Fruit fly (Drosophila melanogaster) whole organism, prepupa: Measurements from ENCODE around the gene SPARC.

Source experiments
- CG10631 ChIP-seq: fragments of 200-800 bp; sonication (Bioruptor generic); optimal IDR thresholded peaks from 2 replicates; lab custom pipeline; 2016; ENCODE audit warnings: missing biosample characterization, missing genetic modification characterization
- CG10669 ChIP-seq: fragments of 200-800 bp; sonication (Bioruptor generic); optimal IDR thresholded peaks from 3 replicates; lab custom pipeline; 2018; ENCODE audit warnings: missing biosample characterization, mild to moderate bottlenecking, missing genetic modification characterization, moderate library complexity
- CG11294 ChIP-seq: fragments of 200-800 bp; sonication (Bioruptor generic); IDR thresholded peaks from 2 replicates; pipeline ENCODE4 v1.3.6; 2022; ENCODE audit warnings: missing biosample characterization, missing genetic modification characterization
- CG11762 ChIP-seq: fragments of 200-800 bp; sonication (Bioruptor generic); optimal IDR thresholded peaks from 3 replicates; lab custom pipeline; 2016; ENCODE audit warnings: missing biosample characterization, missing genetic modification characterization; ENCODE audit not compliant: insufficient read depth
- CG11902 ChIP-seq: fragments of 200-800 bp; sonication (Bioruptor generic); optimal IDR thresholded peaks from 3 replicates; lab custom pipeline; 2016; ENCODE audit warnings: missing biosample characterization, missing genetic modification characterization
- CG15336 ChIP-seq: fragments of 200-800 bp; sonication (Bioruptor generic); IDR thresholded peaks from 2 replicates; pipeline ENCODE4 v1.3.6; 2022; ENCODE audit warnings: missing biosample characterization, missing genetic modification characterization
- CG1621 ChIP-seq: fragments of 200-800 bp; sonication (Bioruptor generic); optimal IDR thresholded peaks from 3 replicates; lab custom pipeline; 2018; ENCODE audit warnings: missing biosample characterization, mild to moderate bottlenecking, missing genetic modification characterization
- CG16779 ChIP-seq: fragments of 200-800 bp; sonication (Bioruptor generic); optimal IDR thresholded peaks from 3 replicates; lab custom pipeline; 2017; ENCODE audit warnings: missing biosample characterization, mild to moderate bottlenecking, missing genetic modification characterization
- CG31627 ChIP-seq: fragments of 200-800 bp; sonication (Bioruptor generic); optimal IDR thresholded peaks from 3 replicates; lab custom pipeline; 2016; ENCODE audit warnings: missing biosample characterization, missing genetic modification characterization
- CG32006 ChIP-seq: fragments of 200-800 bp; sonication (Bioruptor generic); optimal IDR thresholded peaks from 3 replicates; lab custom pipeline; 2017; ENCODE audit warnings: missing biosample characterization, mild to moderate bottlenecking, missing genetic modification characterization
- CG34406 ChIP-seq: fragments of 200-800 bp; sonication (Bioruptor generic); optimal IDR thresholded peaks from 3 replicates; lab custom pipeline; 2016; ENCODE audit warnings: missing biosample characterization, missing genetic modification characterization
- CG3919 ChIP-seq: fragments of 200-800 bp; sonication (Bioruptor generic); optimal IDR thresholded peaks from 3 replicates; lab custom pipeline; 2016; ENCODE audit warnings: missing biosample characterization, missing genetic modification characterization
- CG4318 ChIP-seq: fragments of 200-800 bp; sonication (Bioruptor generic); optimal IDR thresholded peaks from 3 replicates; lab custom pipeline; 2017; ENCODE audit warnings: missing biosample characterization, mild to moderate bottlenecking, missing genetic modification characterization
- CG6276 ChIP-seq: fragments of 200-800 bp; sonication (Bioruptor generic); optimal IDR thresholded peaks from 2 replicates; lab custom pipeline; 2017; ENCODE audit warnings: missing biosample characterization, mild to moderate bottlenecking, missing genetic modification characterization
- CG6792 ChIP-seq: fragments of 200-800 bp; sonication (Bioruptor generic); optimal IDR thresholded peaks from 3 replicates; lab custom pipeline; 2016; ENCODE audit warnings: missing biosample characterization, missing genetic modification characterization
- CG6808 ChIP-seq: fragments of 200-800 bp; sonication (Bioruptor generic); optimal IDR thresholded peaks from 3 replicates; lab custom pipeline; 2017; ENCODE audit warnings: missing biosample characterization, missing genetic modification characterization, mild to moderate bottlenecking, moderate library complexity, missing genetic modification reagents
- CG7368 ChIP-seq: fragments of 200-800 bp; sonication (Bioruptor generic); optimal IDR thresholded peaks from 3 replicates; lab custom pipeline; 2016; ENCODE audit warnings: missing biosample characterization, missing genetic modification characterization
- CG8119 ChIP-seq: fragments of 200-800 bp; sonication (Bioruptor generic); IDR thresholded peaks from 3 replicates; pipeline ENCODE4 v1.3.6; 2022; ENCODE audit warnings: missing biosample characterization, missing genetic modification characterization
- CG8632 ChIP-seq: fragments of 200-800 bp; sonication (Bioruptor generic); optimal IDR thresholded peaks from 3 replicates; lab custom pipeline; 2016; ENCODE audit warnings: missing biosample characterization, missing genetic modification characterization
- CG9139 ChIP-seq: fragments of 200-800 bp; sonication (Bioruptor generic); optimal IDR thresholded peaks from 3 replicates; lab custom pipeline; 2017; ENCODE audit warnings: missing biosample characterization, mild to moderate bottlenecking, missing genetic modification characterization
- Eip78C ChIP-seq: fragments of 200-800 bp; sonication (Bioruptor generic); peaks from one replicate; lab custom pipeline; 2016; ENCODE audit warnings: missing biosample characterization, missing genetic modification characterization
- Eip93F ChIP-seq: fragments of 200-800 bp; sonication (Bioruptor generic); optimal IDR thresholded peaks from 2 replicates; lab custom pipeline; 2016; ENCODE audit warnings: missing biosample characterization, mild to moderate bottlenecking, missing genetic modification characterization
- Ets21C ChIP-seq: fragments of 200-800 bp; sonication (Bioruptor generic); optimal IDR thresholded peaks from 3 replicates; lab custom pipeline; 2016; ENCODE audit warnings: missing biosample characterization, missing genetic modification characterization
- Ets96B ChIP-seq: fragments of 200-800 bp; optimal IDR thresholded peaks from 2 replicates; lab custom pipeline; 2019; ENCODE audit warnings: missing biosample characterization, mild to moderate bottlenecking, missing genetic modification characterization, moderate library complexity
- Gug ChIP-seq: fragments of 200-800 bp; sonication (Bioruptor generic); IDR thresholded peaks from 2 replicates; pipeline ENCODE4 v1.3.6; 2022; ENCODE audit warnings: missing biosample characterization, missing genetic modification characterization
- Hr38 ChIP-seq: sonication (Bioruptor generic); optimal IDR thresholded peaks from 2 replicates; lab custom pipeline; 2016; ENCODE audit warnings: missing biosample characterization, missing genetic modification characterization
- Hr39 ChIP-seq: fragments of 200-800 bp; sonication (Bioruptor generic); optimal IDR thresholded peaks from 2 replicates; lab custom pipeline; 2016; ENCODE audit warnings: missing biosample characterization, missing genetic modification characterization
- Hr4 ChIP-seq: fragments of 200-800 bp; sonication (Bioruptor generic); optimal IDR thresholded peaks from 3 replicates; lab custom pipeline; 2016; ENCODE audit warnings: missing biosample characterization, missing genetic modification characterization
- Met ChIP-seq: fragments of 200-800 bp; sonication (Bioruptor generic); optimal IDR thresholded peaks from 3 replicates; lab custom pipeline; 2016; ENCODE audit warnings: missing biosample characterization, missing genetic modification characterization
- OdsH ChIP-seq: fragments of 200-800 bp; sonication (Bioruptor generic); optimal IDR thresholded peaks from 3 replicates; lab custom pipeline; 2016; ENCODE audit warnings: missing biosample characterization, missing genetic modification characterization
- Smox ChIP-seq: fragments of 200-800 bp; sonication (Bioruptor generic); optimal IDR thresholded peaks from 3 replicates; lab custom pipeline; 2016; ENCODE audit warnings: missing biosample characterization, missing genetic modification characterization
- Sox14 ChIP-seq: fragments of 200-800 bp; sonication (Bioruptor generic); optimal IDR thresholded peaks from 3 replicates; lab custom pipeline; 2016; ENCODE audit warnings: missing biosample characterization, missing genetic modification characterization
- Sox15 ChIP-seq: fragments of 200-800 bp; sonication (Bioruptor generic); optimal IDR thresholded peaks from 3 replicates; lab custom pipeline; 2016; ENCODE audit warnings: missing biosample characterization, missing genetic modification characterization
- acj6 ChIP-seq: fragments of 200-800 bp; sonication (Bioruptor generic); optimal IDR thresholded peaks from 3 replicates; lab custom pipeline; 2016; ENCODE audit warnings: missing biosample characterization, missing genetic modification characterization
- dac ChIP-seq: fragments of 200-800 bp; sonication (Bioruptor generic); optimal IDR thresholded peaks from 2 replicates; lab custom pipeline; 2017; ENCODE audit warnings: missing biosample characterization, mild to moderate bottlenecking, missing genetic modification characterization
- dsx ChIP-seq: fragments of 200-800 bp; optimal IDR thresholded peaks from 3 replicates; lab custom pipeline; 2019; ENCODE audit warnings: missing biosample characterization, mild to moderate bottlenecking, missing genetic modification characterization, moderate library complexity; ENCODE audit not compliant: poor library complexity, severe bottlenecking
- eg ChIP-seq: fragments of 200-800 bp; sonication (Bioruptor generic); IDR thresholded peaks from 3 replicates; pipeline ENCODE4 v1.3.6; 2022; ENCODE audit warnings: missing biosample characterization, missing genetic modification characterization
- esn ChIP-seq: fragments of 200-800 bp; sonication (Bioruptor generic); optimal IDR thresholded peaks from 2 replicates; lab custom pipeline; 2016; ENCODE audit warnings: missing biosample characterization, mild to moderate bottlenecking, missing genetic modification characterization, moderate library complexity
- fd59A ChIP-seq: fragments of 200-800 bp; sonication (Bioruptor generic); optimal IDR thresholded peaks from 2 replicates; lab custom pipeline; 2017; ENCODE audit warnings: missing biosample characterization, mild to moderate bottlenecking, missing genetic modification characterization, missing genetic modification reagents
- fkh ChIP-seq: fragments of 200-800 bp; sonication (Bioruptor generic); optimal IDR thresholded peaks from 3 replicates; lab custom pipeline; 2017; ENCODE audit warnings: missing biosample characterization, mild to moderate bottlenecking, missing genetic modification characterization, moderate library complexity
- lz ChIP-seq: fragments of 200-800 bp; sonication (Bioruptor generic); optimal IDR thresholded peaks from 3 replicates; lab custom pipeline; 2016; ENCODE audit warnings: missing biosample characterization, missing genetic modification characterization
- pdm3 ChIP-seq: fragments of 200-800 bp; sonication (Bioruptor generic); optimal IDR thresholded peaks from 3 replicates; lab custom pipeline; 2016; ENCODE audit warnings: missing biosample characterization, missing genetic modification characterization
- salr ChIP-seq, 2 experiments: fragments of 200-800 bp; sonication (Bioruptor generic); optimal IDR thresholded peaks; 3 replicates each; lab custom pipeline; 2016 to 2018; ENCODE audit warnings: missing biosample characterization in 2 of 2, missing genetic modification characterization in 2 of 2, mild to moderate bottlenecking in 1 of 2
- spab ChIP-seq: fragments of 200-800 bp; sonication (Bioruptor generic); optimal IDR thresholded peaks from 2 replicates; lab custom pipeline; 2017; ENCODE audit warnings: missing biosample characterization, mild to moderate bottlenecking, missing genetic modification characterization, missing genetic modification reagents
- svp ChIP-seq: fragments of 200-800 bp; sonication (Bioruptor generic); peaks from one replicate; lab custom pipeline; 2016; ENCODE audit warnings: missing biosample characterization, missing genetic modification characterization
- topi ChIP-seq: fragments of 200-800 bp; sonication (Bioruptor generic); optimal IDR thresholded peaks from 3 replicates; lab custom pipeline; 2016; ENCODE audit warnings: missing biosample characterization, missing genetic modification characterization
- vri ChIP-seq: fragments of 200-800 bp; sonication (Bioruptor generic); optimal IDR thresholded peaks from 3 replicates; lab custom pipeline; 2016; ENCODE audit warnings: missing biosample characterization, mild to moderate bottlenecking, missing genetic modification characterization

SPARC gene

DNA sequence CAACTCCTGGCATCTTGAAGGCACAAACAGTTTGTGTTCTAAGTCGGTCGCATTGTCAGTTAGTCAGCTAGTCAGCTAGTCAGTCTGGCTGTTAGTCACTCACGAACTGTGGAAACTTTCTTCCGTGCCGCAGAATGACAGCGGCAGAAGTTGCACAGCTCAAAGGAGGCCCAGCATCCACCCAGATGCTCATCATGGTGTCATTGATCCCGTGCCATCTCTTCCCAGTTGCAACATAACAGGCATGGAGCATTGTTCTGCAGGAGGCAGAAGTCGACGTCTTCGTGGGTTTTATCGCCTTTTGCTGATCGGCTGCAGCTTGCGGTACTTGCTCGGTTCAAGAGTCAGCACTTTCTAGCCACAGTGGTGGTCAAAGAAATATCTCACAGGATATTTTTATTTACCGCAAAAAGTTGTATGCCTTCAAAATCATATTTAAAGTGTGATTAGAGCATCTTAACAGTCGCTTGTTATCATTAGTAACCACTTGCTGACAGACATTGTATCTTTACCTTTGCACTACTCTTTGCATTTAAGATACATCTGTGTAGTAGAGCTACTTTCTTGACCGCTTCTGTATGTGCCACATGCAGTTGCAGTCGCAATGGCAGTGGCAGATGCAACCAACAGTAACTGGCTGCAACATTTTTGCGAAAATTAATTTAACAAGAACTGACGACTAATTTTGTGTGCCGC is 22.0 kb upstream of the SPARC start (continued):
- TF ChIP-seq Hr39 (GFP tag; lab: Kevin White, UChicago), result peak; percentile 54
- TF ChIP-seq CG10631, result peak; percentile 49
- TF ChIP-seq pdm3 (GFP tag; lab: Kevin White, UChicago), result peak; percentile 44
- TF ChIP-seq CG11762 (GFP tag; lab: Kevin White, UChicago), result peak; percentile 4
- TF ChIP-seq esn (GFP tag; lab: Kevin White, UChicago), result peak; percentile 68
- TF ChIP-seq svp (GFP tag; lab: Kevin White, UChicago), result peak; percentile 81
- peak; percentile 35 for TF ChIP-seq CG6276 (GFP tag; lab: Kevin White, UChicago)
- peak; percentile 52 for TF ChIP-seq topi (GFP tag; lab: Kevin White, UChicago)
- peak; percentile 31 for TF ChIP-seq Sox15
- TF ChIP-seq CG32006 (GFP tag; lab: Kevin White, UChicago), result peak; percentile 70
- TF ChIP-seq CG8119, result peak; percentile 67
- TF ChIP-seq vri (GFP tag; lab: Kevin White, UChicago), result peak; percentile 37
- TF ChIP-seq salr (GFP tag; optimal IDR thresholded peaks at IDR 0.05; lab: Kevin White, UChicago), result peak in 1 of 2 experiments; percentile 31
- TF ChIP-seq acj6 (GFP tag; lab: Kevin White, UChicago), result peak; percentile 55
- peak; percentile 1 for TF ChIP-seq dsx
- peak; percentile 37 for TF ChIP-seq CG4318 (GFP tag; lab: Kevin White, UChicago)
- TF ChIP-seq CG34406 (GFP tag; lab: Kevin White, UChicago), result peak; percentile 20
- TF ChIP-seq Ets96B (tag; lab: Kevin White, UChicago), result peak; percentile 42
- TF ChIP-seq CG15336 (GFP tag; lab: Robert Waterston, UW), result peak; percentile 62
- no peak for TF ChIP-seq CG16779 (tag; lab: Kevin White, UChicago)
- no peak for TF ChIP-seq fkh (GFP tag; lab: Kevin White, UChicago)
- TF ChIP-seq lz (GFP tag; lab: Kevin White, UChicago), result peak; percentile 56

DNA sequence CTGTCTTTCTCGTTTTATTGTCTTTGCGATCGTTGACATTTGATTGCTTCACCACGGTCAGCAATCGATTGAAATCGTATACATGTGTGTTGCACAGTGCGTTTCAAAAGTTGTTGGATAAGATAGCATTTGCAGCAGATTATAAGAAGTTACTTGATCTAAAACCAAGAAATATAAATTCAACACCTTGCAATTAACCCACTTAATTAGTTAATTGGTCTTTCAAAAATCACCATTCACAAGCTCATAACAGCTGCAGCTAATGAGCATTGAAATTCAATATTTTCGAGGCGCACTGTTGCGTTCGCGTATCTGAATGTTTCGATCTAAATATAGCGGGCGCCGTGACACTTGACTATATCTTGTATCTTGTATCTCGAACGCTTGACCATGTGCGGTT is 21.0 kb upstream of the SPARC start:
- no peak for TF ChIP-seq spab
- TF ChIP-seq Hr4 (GFP tag; lab: Kevin White, UChicago), result peak; percentile 57
- TF ChIP-seq CG16779 (tag; lab: Kevin White, UChicago), result no peak
- TF ChIP-seq CG8632 (GFP tag; lab: Kevin White, UChicago), result peak; percentile 51
- peak; percentile 71 for TF ChIP-seq eg (GFP tag; lab: Robert Waterston, UW)
- peak; percentile 43 for TF ChIP-seq topi (GFP tag; lab: Kevin White, UChicago)
- peak; percentile 60 for TF ChIP-seq CG1621 (tag; lab: Kevin White, UChicago)
- TF ChIP-seq Hr38, result no peak
- no peak for TF ChIP-seq CG3919 (GFP tag; lab: Kevin White, UChicago)
- peak; percentile 59 for TF ChIP-seq CG10631
- peak; percentile 20 for TF ChIP-seq CG9139
- peak; percentile 61 for TF ChIP-seq OdsH
- TF ChIP-seq fkh (GFP tag; lab: Kevin White, UChicago), result peak; percentile 10
- peak; percentile 54 for TF ChIP-seq fd59A (GFP tag; lab: Kevin White, UChicago)
- 0 out of 2 replicates have a peak, but pooled peaks have one; percentile 21 for TF ChIP-seq CG11294 (GFP tag; lab: Robert Waterston, UW)
- TF ChIP-seq Ets96B (tag; lab: Kevin White, UChicago), result peak; percentile 56
- TF ChIP-seq Sox15, result peak; percentile 54
- no peak for TF ChIP-seq dac (GFP tag; lab: Kevin White, UChicago)
- TF ChIP-seq CG31627, result peak; percentile 70
- peak; percentile 54 for TF ChIP-seq Met (GFP tag; lab: Kevin White, UChicago)
- TF ChIP-seq CG7368 (GFP tag; lab: Kevin White, UChicago), result no peak
- peak; percentile 67 for TF ChIP-seq pdm3 (GFP tag; lab: Kevin White, UChicago)
- TF ChIP-seq acj6 (GFP tag; lab: Kevin White, UChicago), result peak; percentile 53
- TF ChIP-seq Eip93F (GFP tag; lab: Kevin White, UChicago), result no peak
- TF ChIP-seq CG6808 (GFP tag; lab: Kevin White, UChicago), result no peak
- peak; percentile 56 for TF ChIP-seq CG34406 (GFP tag; lab: Kevin White, UChicago)
- peak; percentile 25 for TF ChIP-seq CG4318 (GFP tag; lab: Kevin White, UChicago)
- peak; percentile 66 for TF ChIP-seq Sox14 (GFP tag; lab: Kevin White, UChicago)
- TF ChIP-seq Smox (GFP tag; lab: Kevin White, UChicago), result peak; percentile 46
- no peak for TF ChIP-seq CG11902 (GFP tag; lab: Kevin White, UChicago)
- no peak for TF ChIP-seq Gug (GFP tag; lab: Robert Waterston, UW)
- peak; percentile 72 for TF ChIP-seq CG15336 (GFP tag; lab: Robert Waterston, UW)
- TF ChIP-seq Eip78C, result peak; percentile 92
- TF ChIP-seq Ets21C, result peak; percentile 36
- TF ChIP-seq CG6276 (GFP tag; lab: Kevin White, UChicago), result peak; percentile 17
- peak; percentile 4 for TF ChIP-seq CG10669 (GFP tag; lab: Kevin White, UChicago)
- peak; percentile 69 for TF ChIP-seq CG6792 (GFP tag; lab: Kevin White, UChicago)
